Fruit fly (Drosophila melanogaster): ENCODE measurements around the gene pst.

DNA sequence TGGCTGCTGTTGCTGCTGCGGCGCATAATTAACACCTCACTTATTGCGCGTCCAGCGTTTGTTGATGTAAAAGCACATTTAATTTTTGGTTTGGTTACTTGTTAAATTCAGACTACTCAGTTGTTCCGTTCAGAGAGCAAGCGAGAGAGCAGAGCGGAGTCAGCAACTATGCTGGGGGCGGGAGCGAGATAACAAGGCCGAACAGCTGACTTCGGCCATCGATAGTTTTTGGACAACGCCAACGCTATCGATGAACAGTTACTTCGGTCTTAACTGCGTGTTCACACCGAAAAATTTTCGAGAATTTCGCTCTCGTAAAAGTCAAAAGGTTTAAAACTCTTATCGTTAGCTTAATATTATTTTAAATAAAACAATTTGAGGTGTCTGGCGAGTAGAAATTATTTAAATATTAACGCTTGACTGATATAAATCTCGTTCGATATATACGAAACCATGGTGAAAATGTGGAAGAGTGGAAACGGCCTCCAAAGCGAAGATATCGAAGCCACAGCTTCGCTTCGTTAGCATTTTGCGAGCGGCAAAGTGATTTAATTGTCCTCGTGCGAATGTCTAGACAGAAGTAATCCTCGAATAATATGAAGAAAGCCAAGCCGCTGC, 21.4 kb upstream of the pst start, which contains the start of the genes SMSr and smid:
- TF ChIP-seq h (optimal IDR thresholded peaks at IDR 0.05) (no peak), ttk (optimal IDR thresholded peaks at IDR 0.05) (no peak), psq (optimal IDR thresholded peaks at IDR 0.05) (no peak), insv (optimal IDR thresholded peaks at IDR 0.05) (no peak)

Measured in Kc167 (cell line).